Fruit fly (Drosophila melanogaster): ENCODE results near the gene CG9270.

The CG9270 gene

dm6 chr2L:20911374-20911773 is 22.5 kb downstream of the CG9270 start:
- TF ChIP-seq psq (GFP tag; optimal IDR thresholded peaks at IDR 0.05) (no peak), Hr78 (GFP tag; optimal IDR thresholded peaks at IDR 0.05) (no peak), Mio (GFP tag; optimal IDR thresholded peaks at IDR 0.05) (no peak), jim (GFP tag; optimal IDR thresholded peaks at IDR 0.05) (no peak), sage (GFP tag; optimal IDR thresholded peaks at IDR 0.05) (peak; percentile 48), Dfd (GFP tag; optimal IDR thresholded peaks at IDR 0.05) (no peak), h (GFP tag; optimal IDR thresholded peaks at IDR 0.05) (peak; percentile 47), Dif (GFP tag; optimal IDR thresholded peaks at IDR 0.05; ENCODE audit: partially characterized antibody) (no peak), lola (GFP tag; optimal IDR thresholded peaks at IDR 0.05) (no peak), br (GFP tag; optimal IDR thresholded peaks at IDR 0.05) (peak; percentile 4), N (GFP tag; optimal IDR thresholded peaks at IDR 0.05) (no peak), CG32264 (GFP tag; optimal IDR thresholded peaks at IDR 0.05) (no peak), dmrt93B (GFP tag; optimal IDR thresholded peaks at IDR 0.05) (no peak), ey (GFP tag; optimal IDR thresholded peaks at IDR 0.05) (no peak), OdsH (GFP tag; optimal IDR thresholded peaks at IDR 0.05) (peak; percentile 38), CG9705 (GFP tag; optimal IDR thresholded peaks at IDR 0.05) (no peak), brk (GFP tag; optimal IDR thresholded peaks at IDR 0.05) (peak; percentile 54), woc (GFP tag; optimal IDR thresholded peaks at IDR 0.05) (no peak), Rel (GFP tag; optimal IDR thresholded peaks at IDR 0.05) (no peak), Rel (tag; optimal IDR thresholded peaks at IDR 0.05) (peak; percentile 14), tai (GFP tag; optimal IDR thresholded peaks at IDR 0.05) (peak; percentile 19), dsf (GFP tag; optimal IDR thresholded peaks at IDR 0.05; ENCODE audit: borderline replicate concordance) (no peak), foxo (GFP tag; optimal IDR thresholded peaks at IDR 0.05) (no peak), fru (GFP tag; optimal IDR thresholded peaks at IDR 0.05) (peak; percentile 16), Hnf4 (GFP tag; optimal IDR thresholded peaks at IDR 0.05) (peak; percentile 42), Sp1 (GFP tag; optimal IDR thresholded peaks at IDR 0.05) (no peak), Vsx2 (GFP tag; optimal IDR thresholded peaks at IDR 0.05; ENCODE audit: partially characterized antibody) (no peak), pan (optimal IDR thresholded peaks at IDR 0.05) (no peak), Hr83 (GFP tag; optimal IDR thresholded peaks at IDR 0.05; ENCODE audit: poor library complexity, severe bottlenecking) (peak; percentile 42), Abd-B (GFP tag; optimal IDR thresholded peaks at IDR 0.05) (no peak), GATAd (GFP tag; optimal IDR thresholded peaks at IDR 0.05) (no peak), dl (GFP tag; optimal IDR thresholded peaks at IDR 0.05; ENCODE audit: insufficient read depth in 1 of 2, partially characterized antibody in 2 of 2) (no peak), sv (GFP tag; optimal IDR thresholded peaks at IDR 0.05) (no peak), rgr (GFP tag; optimal IDR thresholded peaks at IDR 0.05) (peak; percentile 56), HLH106 (tag; optimal IDR thresholded peaks at IDR 0.05) (peak; percentile 13), Myc (optimal IDR thresholded peaks at IDR 0.05) (no peak), Jra (GFP tag; optimal IDR thresholded peaks at IDR 0.05) (no peak), usp (GFP tag; optimal IDR thresholded peaks at IDR 0.05) (no peak), CrebA (GFP tag; optimal IDR thresholded peaks at IDR 0.05; ENCODE audit: borderline replicate concordance) (peak; percentile 3)

dm6 chr2L:20909301-20909700 is 24.6 kb downstream of the CG9270 start:
- no peak for TF ChIP-seq rgr (GFP tag; optimal IDR thresholded peaks at IDR 0.05)
- TF ChIP-seq sage (GFP tag; optimal IDR thresholded peaks at IDR 0.05): no peak
- TF ChIP-seq CG9705 (GFP tag; optimal IDR thresholded peaks at IDR 0.05): no peak
- TF ChIP-seq CG32264 (GFP tag; optimal IDR thresholded peaks at IDR 0.05): no peak
- no peak for TF ChIP-seq CrebA (GFP tag; optimal IDR thresholded peaks at IDR 0.05; ENCODE audit: borderline replicate concordance)
- no peak for TF ChIP-seq tai (GFP tag; optimal IDR thresholded peaks at IDR 0.05)
- TF ChIP-seq Myc (optimal IDR thresholded peaks at IDR 0.05): no peak
- TF ChIP-seq usp (GFP tag; optimal IDR thresholded peaks at IDR 0.05): no peak
- TF ChIP-seq Mio (GFP tag; optimal IDR thresholded peaks at IDR 0.05): no peak

Data from whole organism, wandering third instar larva.